Worm (Caenorhabditis elegans) whole organism, L1 larva: Measurements from ENCODE around the gene wapl-1.

Experiments used
- C16A3.4 ChIP-seq: fragments of 150-350 bp; optimal IDR thresholded peaks from 2 replicates; lab custom pipeline; 2014; ENCODE audit warnings: missing biosample characterization, missing genetic modification characterization
- F16B12.6 ChIP-seq: fragments of 150-350 bp; optimal IDR thresholded peaks from 2 replicates; lab custom pipeline; 2014; ENCODE audit warnings: missing biosample characterization, missing genetic modification characterization
- alr-1 ChIP-seq: fragments of 200-800 bp; sonication (Bioruptor generic); optimal IDR thresholded peaks from 2 replicates; lab custom pipeline; 2018; ENCODE audit warnings: borderline replicate concordance, mild to moderate bottlenecking, missing genetic modification characterization, missing compliant biosample characterization
- blmp-1 ChIP-seq: fragments of 150-350 bp; optimal IDR thresholded peaks from 2 replicates; lab custom pipeline; 2014; ENCODE audit warnings: missing biosample characterization, missing genetic modification characterization
- ceh-63 ChIP-seq: fragments of 200-800 bp; sonication (Bioruptor generic); optimal IDR thresholded peaks from 2 replicates; lab custom pipeline; 2018; ENCODE audit warnings: mild to moderate bottlenecking, missing genetic modification characterization, missing compliant biosample characterization
- ceh-82 ChIP-seq, 3 experiments: fragments of 150-350 bp in 1 of 3; sonication (generic microtip) in 2 of 3; optimal IDR thresholded peaks; 2 replicates each; lab custom pipeline; 2014 to 2017; ENCODE audit warnings: missing biosample characterization in 3 of 3, missing genetic modification characterization in 3 of 3
- ceh-88 ChIP-seq: fragments of 200-800 bp; sonication (Bioruptor generic); IDR thresholded peaks from 2 replicates; pipeline ENCODE4 v1.3.6; 2022; ENCODE audit warnings: missing genetic modification characterization, missing compliant biosample characterization
- efl-1 ChIP-seq, 4 experiments: fragments of 150-350 bp; optimal IDR thresholded peaks in 3 of 4; peaks in 1 of 4; 1 replicate in 1 of 4; 2 replicates in 3 of 4; lab custom pipeline; 2014; ENCODE audit warnings: missing biosample characterization in 2 of 4, missing genetic modification characterization in 2 of 4, missing genetic modification reagents in 2 of 4
- efl-3 ChIP-seq: fragments of 200-800 bp; sonication (Bioruptor generic); optimal IDR thresholded peaks from 2 replicates; lab custom pipeline; 2018; ENCODE audit warnings: mild to moderate bottlenecking, missing genetic modification characterization, missing compliant biosample characterization
- elt-2 ChIP-seq: sonication (generic microtip); optimal IDR thresholded peaks from 2 replicates; lab custom pipeline; 2016; ENCODE audit warnings: missing genetic modification characterization, mild to moderate bottlenecking, inconsistent platforms, missing compliant biosample characterization, missing genetic modification reagents
- elt-3 ChIP-seq, 6 experiments: fragments of 150-350 bp in 1 of 6; sonication (generic microtip); optimal IDR thresholded peaks; 2 replicates each; lab custom pipeline; 2017 to 2018; ENCODE audit warnings: missing biosample characterization in 6 of 6, missing genetic modification characterization in 6 of 6, inconsistent platforms in 1 of 6
- fkh-10 ChIP-seq: sonication (generic microtip); optimal IDR thresholded peaks from 2 replicates; lab custom pipeline; 2017; ENCODE audit warnings: missing biosample characterization, missing genetic modification reagents, missing genetic modification characterization
- fkh-4 ChIP-seq: sonication (generic microtip); optimal IDR thresholded peaks from 2 replicates; lab custom pipeline; 2016; ENCODE audit warnings: missing compliant biosample characterization, missing genetic modification characterization, borderline replicate concordance
- hpl-2 ChIP-seq: fragments of 150-350 bp; optimal IDR thresholded peaks from 2 replicates; lab custom pipeline; 2014; ENCODE audit warnings: missing biosample characterization, missing genetic modification reagents, missing genetic modification characterization
- isw-1 ChIP-seq: fragments of 200-800 bp; sonication (Bioruptor generic); IDR thresholded peaks from 2 replicates; pipeline ENCODE4 v1.3.6; 2022; ENCODE audit warnings: missing genetic modification characterization, missing compliant biosample characterization
- jun-1 ChIP-seq: fragments of 150-350 bp; optimal IDR thresholded peaks from 2 replicates; lab custom pipeline; 2014; ENCODE audit warnings: missing biosample characterization, missing genetic modification reagents, missing genetic modification characterization
- lin-14 ChIP-seq: fragments of 200-800 bp; sonication (Bioruptor generic); optimal IDR thresholded peaks from 2 replicates; lab custom pipeline; 2018; ENCODE audit warnings: mild to moderate bottlenecking, missing genetic modification characterization, moderate library complexity, missing compliant biosample characterization
- lin-15B ChIP-seq: fragments of 150-350 bp; sonication (generic microtip); optimal IDR thresholded peaks from 3 replicates; lab custom pipeline; 2014; ENCODE audit warnings: missing biosample characterization, missing genetic modification characterization
- lin-35 ChIP-seq, 2 experiments: fragments of 150-350 bp; optimal IDR thresholded peaks; 2 replicates each; lab custom pipeline; 2014; ENCODE audit warnings: missing biosample characterization in 2 of 2, missing genetic modification characterization in 2 of 2, missing genetic modification reagents in 2 of 2
- lin-39 ChIP-seq: fragments of 150-350 bp; optimal IDR thresholded peaks from 2 replicates; lab custom pipeline; 2014; ENCODE audit warnings: missing biosample characterization, missing genetic modification reagents, missing genetic modification characterization
- lir-3 ChIP-seq: sonication (generic microtip); optimal IDR thresholded peaks from 2 replicates; lab custom pipeline; 2016; ENCODE audit warnings: mild to moderate bottlenecking, missing genetic modification characterization, moderate library complexity, missing compliant biosample characterization; ENCODE audit not compliant: poor library complexity
- mdl-1 ChIP-seq, 2 experiments: fragments of 150-350 bp; optimal IDR thresholded peaks; 2 replicates each; lab custom pipeline; 2014 to 2017; ENCODE audit warnings: missing biosample characterization in 2 of 2, missing genetic modification characterization in 2 of 2, inconsistent platforms in 1 of 2
- mep-1 ChIP-seq: fragments of 150-350 bp; optimal IDR thresholded peaks from 2 replicates; lab custom pipeline; 2014; ENCODE audit warnings: missing biosample characterization, missing genetic modification characterization
- nhr-19 ChIP-seq: fragments of 200-800 bp; sonication (Bioruptor generic); conservative IDR thresholded peaks from 2 replicates; pipeline ENCODE4 v1.3.6; 2022; ENCODE audit warnings: missing genetic modification characterization, missing compliant biosample characterization
- nhr-20 ChIP-seq: sonication (generic microtip); optimal IDR thresholded peaks from 2 replicates; lab custom pipeline; 2016; ENCODE audit warnings: mild to moderate bottlenecking, missing genetic modification characterization, missing compliant biosample characterization
- nhr-71 ChIP-seq: sonication (generic microtip); optimal IDR thresholded peaks from 2 replicates; lab custom pipeline; 2016; ENCODE audit warnings: mild to moderate bottlenecking, missing genetic modification characterization, moderate library complexity, missing compliant biosample characterization
- nhr-77 ChIP-seq: fragments of 150-350 bp; optimal IDR thresholded peaks from 2 replicates; lab custom pipeline; 2014; ENCODE audit warnings: missing biosample characterization, missing genetic modification characterization
- nhr-85 ChIP-seq: sonication (generic microtip); peaks from one replicate; lab custom pipeline; 2016; ENCODE audit warnings: missing genetic modification characterization, inconsistent platforms, missing compliant biosample characterization
- nhr-90 ChIP-seq: sonication (generic microtip); optimal IDR thresholded peaks from 2 replicates; lab custom pipeline; 2016; ENCODE audit warnings: mild to moderate bottlenecking, missing genetic modification characterization, missing compliant biosample characterization; ENCODE audit not compliant: poor library complexity
- pag-3 ChIP-seq: sonication (generic microtip); optimal IDR thresholded peaks from 2 replicates; lab custom pipeline; 2017; ENCODE audit warnings: missing genetic modification characterization, mild to moderate bottlenecking, missing compliant biosample characterization, antibody characterized with exemption, borderline replicate concordance; ENCODE audit not compliant: insufficient read depth
- pax-3 ChIP-seq: fragments of 200-800 bp; sonication (Bioruptor generic); optimal IDR thresholded peaks from 2 replicates; lab custom pipeline; 2018; ENCODE audit warnings: mild to moderate bottlenecking, missing genetic modification characterization, moderate library complexity, missing compliant biosample characterization
- pqm-1 ChIP-seq: sonication (generic microtip); optimal IDR thresholded peaks from 3 replicates; lab custom pipeline; 2017; ENCODE audit warnings: missing biosample characterization, missing genetic modification characterization
- snpc-4 ChIP-seq: fragments of 150-350 bp; optimal IDR thresholded peaks from 2 replicates; lab custom pipeline; 2014; ENCODE audit warnings: missing biosample characterization, missing genetic modification characterization
- sox-4 ChIP-seq: sonication (generic microtip); optimal IDR thresholded peaks from 2 replicates; lab custom pipeline; 2016; ENCODE audit warnings: missing genetic modification characterization, missing compliant biosample characterization
- sptf-1 ChIP-seq: fragments of 150-350 bp; optimal IDR thresholded peaks from 2 replicates; lab custom pipeline; 2014; ENCODE audit warnings: missing biosample characterization, missing genetic modification characterization
- tbx-2 ChIP-seq: sonication (generic microtip); optimal IDR thresholded peaks from 2 replicates; lab custom pipeline; 2016; ENCODE audit warnings: missing genetic modification characterization, missing compliant biosample characterization
- tlp-1 ChIP-seq: fragments of 150-350 bp; optimal IDR thresholded peaks from 2 replicates; lab custom pipeline; 2014; ENCODE audit warnings: missing biosample characterization, missing genetic modification characterization
- unc-62 ChIP-seq: fragments of 150-350 bp; optimal IDR thresholded peaks from 2 replicates; lab custom pipeline; 2014; ENCODE audit warnings: missing biosample characterization, missing genetic modification reagents, missing genetic modification characterization
- xbp-1 ChIP-seq: sonication (generic microtip); optimal IDR thresholded peaks from 2 replicates; lab custom pipeline; 2016; ENCODE audit warnings: missing genetic modification characterization, missing compliant biosample characterization
- ztf-4 ChIP-seq: fragments of 150-350 bp; optimal IDR thresholded peaks from 2 replicates; lab custom pipeline; 2014; ENCODE audit warnings: missing biosample characterization, missing genetic modification characterization

The wapl-1 gene

ce11 chrIV:4484555-4484954 lies 39.0 kb upstream of the wapl-1 start:
- TF ChIP-seq lin-14, result peak; percentile 34
- no peak for TF ChIP-seq sox-4 (tag; lab: Kevin White, UChicago)
- TF ChIP-seq hpl-2 (GFP tag; lab: Kevin White, UChicago), result no peak
- no peak for TF ChIP-seq lin-39 (tag; lab: Kevin White, UChicago)
- TF ChIP-seq nhr-71 (tag; lab: Kevin White, UChicago), result peak; percentile 35
- no peak for TF ChIP-seq ceh-63 (GFP tag; lab: Kevin White, UChicago)
- peak; percentile 20; the same call in 1 of the 2 replicates for TF ChIP-seq nhr-19 (GFP tag; lab: Robert Waterston, UW)
- no peak for TF ChIP-seq efl-1 (optimal IDR thresholded peaks at IDR 0.05; lab: Kevin White, UChicago)
- TF ChIP-seq efl-1 (GFP tag; optimal IDR thresholded peaks at IDR 0.05 in 1 of 2; lab: Kevin White, UChicago), result peak in 1 of 2 experiments; percentile 67
- peak; percentile 17 for TF ChIP-seq nhr-20
- TF ChIP-seq alr-1 (tag; lab: Kevin White, UChicago), result no peak
- no peak for TF ChIP-seq snpc-4 (tag; lab: Kevin White, UChicago)
- TF ChIP-seq nhr-85 (tag; lab: Kevin White, UChicago), result peak; percentile 47
- peak in 1 of 2 experiments; percentile 42 for TF ChIP-seq lin-35 (GFP tag; optimal IDR thresholded peaks at IDR 0.05; lab: Kevin White, UChicago)
- TF ChIP-seq elt-2 (tag; lab: Kevin White, UChicago), result peak; percentile 41

ce11 chrIV:4482531-4482930 lies 37.0 kb upstream of the wapl-1 start, which contains the start of gene M01H9.4:
Gene M01H9.4, minus strand, starts transcription at chrIV:4482909.
- TF ChIP-seq pax-3 (tag; lab: Kevin White, UChicago) (no peak), jun-1 (tag; lab: Kevin White, UChicago) (peak; percentile 2), fkh-10 (GFP tag; lab: Kevin White, UChicago) (no peak), tbx-2 (tag; lab: Kevin White, UChicago) (no peak), ceh-88 (GFP tag; lab: Robert Waterston, UW) (no peak), xbp-1 (no peak), mdl-1 (tag; optimal IDR thresholded peaks at IDR 0.05; lab: Kevin White, UChicago) (no peak), nhr-77 (tag; lab: Kevin White, UChicago) (no peak), ztf-4 (tag; lab: Kevin White, UChicago) (no peak), isw-1 (no peak), lin-35 (GFP tag; optimal IDR thresholded peaks at IDR 0.05; lab: Kevin White, UChicago) (peak in 1 of 2 experiments; percentile 6), elt-2 (tag; lab: Kevin White, UChicago) (peak; percentile 92), sptf-1 (no peak), nhr-71 (tag; lab: Kevin White, UChicago) (peak; percentile 17), pqm-1 (tag; lab: Kevin White, UChicago) (peak; percentile 71), efl-1 (optimal IDR thresholded peaks at IDR 0.05; lab: Kevin White, UChicago) (no peak), efl-1 (GFP tag; optimal IDR thresholded peaks at IDR 0.05 in 1 of 2; lab: Kevin White, UChicago) (no peak), ceh-82 (tag; optimal IDR thresholded peaks at IDR 0.05; lab: Kevin White, UChicago) (no peak), tlp-1 (tag; lab: Kevin White, UChicago) (peak; percentile 39), elt-3 (tag; optimal IDR thresholded peaks at IDR 0.05; lab: Kevin White, UChicago) (no peak), nhr-90 (tag; lab: Kevin White, UChicago) (peak; percentile 9)

- TF ChIP-seq elt-2 (tag; lab: Kevin White, UChicago) (peak; percentile 26), pax-3 (tag; lab: Kevin White, UChicago) (no peak)
Measured at ce11 chrIV:4481298-4481697, 35.8 kb upstream of the wapl-1 start.

ce11 chrIV:4480027-4480426 lies 34.5 kb upstream of the wapl-1 start, which contains the start of gene M01H9.10:
Gene M01H9.10, minus strand, starts transcription at chrIV:4480127.
- TF ChIP-seq elt-3 (tag; optimal IDR thresholded peaks at IDR 0.05; lab: Kevin White, UChicago), result no peak
- TF ChIP-seq C16A3.4 (tag; lab: Kevin White, UChicago), result no peak
- TF ChIP-seq snpc-4 (tag; lab: Kevin White, UChicago), result no peak
- TF ChIP-seq fkh-4, result no peak
- no peak for TF ChIP-seq unc-62
- TF ChIP-seq pag-3, result no peak
- TF ChIP-seq F16B12.6 (tag; lab: Kevin White, UChicago), result no peak
- TF ChIP-seq lir-3 (tag; lab: Kevin White, UChicago), result no peak
- no peak for TF ChIP-seq blmp-1 (tag; lab: Kevin White, UChicago)
- TF ChIP-seq lin-15B (tag; lab: Kevin White, UChicago), result no peak
- TF ChIP-seq pax-3 (tag; lab: Kevin White, UChicago), result no peak
- no peak for TF ChIP-seq mep-1
- TF ChIP-seq sox-4 (tag; lab: Kevin White, UChicago), result no peak
- TF ChIP-seq efl-3 (GFP tag; lab: Kevin White, UChicago), result no peak
